Fruit fly (Drosophila melanogaster) whole organism, embryonic: ENCODE results near the gene CG12171.

Source experiments
- Abd-B ChIP-seq: fragments of 200-800 bp; sonication (Bioruptor generic); optimal IDR thresholded peaks from 2 replicates; lab custom pipeline; 2018; ENCODE audit warnings: missing biosample characterization, mild to moderate bottlenecking, missing genetic modification characterization, moderate library complexity
- B-H2 ChIP-seq: fragments of 200-800 bp; sonication (Bioruptor generic); optimal IDR thresholded peaks from 2 replicates; lab custom pipeline; 2018; ENCODE audit warnings: missing biosample characterization, mild to moderate bottlenecking, missing genetic modification characterization
- CG10274 ChIP-seq: fragments of 200-800 bp; sonication (Bioruptor generic); optimal IDR thresholded peaks from 3 replicates; lab custom pipeline; 2017; ENCODE audit warnings: missing biosample characterization, mild to moderate bottlenecking, missing genetic modification characterization
- CG13287 ChIP-seq: fragments of 200-800 bp; sonication (Bioruptor generic); IDR thresholded peaks from 2 replicates; pipeline ENCODE4 v1.3.6; 2022; ENCODE audit warnings: missing biosample characterization, missing genetic modification characterization; ENCODE audit not compliant: partially characterized antibody
- CG13424 ChIP-seq: fragments of 200-800 bp; sonication (Bioruptor generic); optimal IDR thresholded peaks from 2 replicates; lab custom pipeline; 2019; ENCODE audit warnings: missing biosample characterization, mild to moderate bottlenecking, missing genetic modification characterization, moderate library complexity
- CG14860 ChIP-seq: fragments of 200-800 bp; sonication (Bioruptor generic); IDR thresholded peaks from 3 replicates; pipeline ENCODE4 v1.3.6; 2022; ENCODE audit warnings: missing biosample characterization, missing genetic modification characterization; ENCODE audit not compliant: partially characterized antibody
- CG14965 ChIP-seq: fragments of 200-800 bp; sonication (Bioruptor generic); optimal IDR thresholded peaks from 2 replicates; lab custom pipeline; 2016; ENCODE audit warnings: missing biosample characterization, missing genetic modification characterization, borderline replicate concordance
- CG16815 ChIP-seq: fragments of 200-800 bp; sonication (Bioruptor generic); optimal IDR thresholded peaks from 3 replicates; lab custom pipeline; 2017; ENCODE audit warnings: missing biosample characterization, mild to moderate bottlenecking, missing genetic modification characterization
- CG18619 ChIP-seq: fragments of 200-800 bp; sonication (Bioruptor generic); optimal IDR thresholded peaks from 3 replicates; lab custom pipeline; 2017; ENCODE audit warnings: missing biosample characterization, mild to moderate bottlenecking, missing genetic modification characterization
- CG2120 ChIP-seq: fragments of 200-800 bp; sonication (Bioruptor generic); optimal IDR thresholded peaks from 3 replicates; lab custom pipeline; 2016; ENCODE audit warnings: missing biosample characterization, missing genetic modification characterization
- CG2129 ChIP-seq: fragments of 200-800 bp; sonication (Bioruptor generic); IDR thresholded peaks from 2 replicates; pipeline ENCODE4 v1.3.6; 2022; ENCODE audit warnings: missing biosample characterization, missing genetic modification characterization; ENCODE audit not compliant: partially characterized antibody
- CG2678 ChIP-seq: fragments of 200-800 bp; sonication (Bioruptor generic); optimal IDR thresholded peaks from 3 replicates; lab custom pipeline; 2019; ENCODE audit warnings: missing biosample characterization, mild to moderate bottlenecking, missing genetic modification characterization, moderate library complexity
- CG30403 ChIP-seq: fragments of 200-800 bp; sonication (Bioruptor generic); optimal IDR thresholded peaks from 3 replicates; lab custom pipeline; 2016; ENCODE audit warnings: missing biosample characterization, missing genetic modification characterization
- CG3163 ChIP-seq: fragments of 200-800 bp; sonication (Bioruptor generic); optimal IDR thresholded peaks from 3 replicates; lab custom pipeline; 2016; ENCODE audit warnings: missing biosample characterization, missing genetic modification characterization
- CG4404 ChIP-seq: fragments of 200-800 bp; sonication (Bioruptor generic); IDR thresholded peaks from 2 replicates; pipeline ENCODE4 v1.3.6; 2022; ENCODE audit warnings: missing biosample characterization, missing genetic modification characterization
- CG6765 ChIP-seq: fragments of 200-800 bp; sonication (Bioruptor generic); optimal IDR thresholded peaks from 3 replicates; lab custom pipeline; 2017; ENCODE audit warnings: missing biosample characterization, mild to moderate bottlenecking, missing genetic modification characterization
- CG6791 ChIP-seq: fragments of 200-800 bp; sonication (Bioruptor generic); IDR thresholded peaks from 3 replicates; pipeline ENCODE4 v1.3.6; 2022; ENCODE audit warnings: missing biosample characterization, missing genetic modification characterization; ENCODE audit not compliant: partially characterized antibody
- CG6813 ChIP-seq: fragments of 200-800 bp; sonication (Bioruptor generic); optimal IDR thresholded peaks from 2 replicates; lab custom pipeline; 2017; ENCODE audit warnings: missing biosample characterization, missing genetic modification characterization, mild to moderate bottlenecking, moderate library complexity, missing genetic modification reagents
- CG8290 ChIP-seq, 3 experiments: fragments of 200-800 bp; sonication (Bioruptor generic); optimal IDR thresholded peaks; 2 replicates each; lab custom pipeline; 2016 to 2019; ENCODE audit warnings: missing biosample characterization in 3 of 3, missing genetic modification characterization in 3 of 3, mild to moderate bottlenecking in 2 of 3, moderate library complexity in 1 of 3
- CG9437 ChIP-seq: fragments of 200-800 bp; sonication (Bioruptor generic); optimal IDR thresholded peaks from 2 replicates; lab custom pipeline; 2018; ENCODE audit warnings: missing biosample characterization, mild to moderate bottlenecking, missing genetic modification characterization
- CHES-1-like ChIP-seq: fragments of 200-800 bp; sonication (Bioruptor generic); optimal IDR thresholded peaks from 2 replicates; lab custom pipeline; 2016; ENCODE audit warnings: missing biosample characterization, missing genetic modification characterization
- Camta ChIP-seq: fragments of 200-800 bp; sonication (Bioruptor generic); optimal IDR thresholded peaks from 2 replicates; lab custom pipeline; 2016; ENCODE audit warnings: missing biosample characterization, missing genetic modification characterization
- D ChIP-seq, 2 experiments: fragments of 200-800 bp in 1 of 2; fragments of >200 bp in 1 of 2; sonication (Bioruptor generic) in 1 of 2; optimal IDR thresholded peaks; 2 replicates in 1 of 2; 3 replicates in 1 of 2; lab custom pipeline; 2017; ENCODE audit warnings: mild to moderate bottlenecking in 1 of 2, missing biosample characterization in 1 of 2, missing genetic modification characterization in 1 of 2, missing genetic modification reagents in 1 of 2
- Dbx ChIP-seq: fragments of 200-800 bp; sonication (Bioruptor generic); IDR thresholded peaks from 3 replicates; pipeline ENCODE4 v1.3.6; 2022; ENCODE audit warnings: missing biosample characterization, missing genetic modification characterization
- Eip74EF ChIP-seq, 2 experiments: fragments of 200-800 bp in 1 of 2; fragments of >200 bp in 1 of 2; sonication (Bioruptor generic) in 1 of 2; optimal IDR thresholded peaks; 2 replicates each; lab custom pipeline; 2017 to 2019; ENCODE audit warnings: missing biosample characterization in 2 of 2, missing genetic modification characterization in 2 of 2, mild to moderate bottlenecking in 1 of 2, moderate library complexity in 1 of 2
- H2.0 ChIP-seq: fragments of 200-800 bp; sonication (Bioruptor generic); IDR thresholded peaks from 2 replicates; pipeline ENCODE4 v1.3.6; 2022; ENCODE audit warnings: missing biosample characterization, missing genetic modification characterization
- HLH3B ChIP-seq: fragments of 200-800 bp; sonication (Bioruptor generic); IDR thresholded peaks from 2 replicates; pipeline ENCODE4 v1.3.6; 2022; ENCODE audit warnings: missing biosample characterization, missing genetic modification characterization
- Hmr ChIP-seq: fragments of 200-800 bp; sonication (Bioruptor generic); optimal IDR thresholded peaks from 3 replicates; lab custom pipeline; 2017; ENCODE audit warnings: mild to moderate bottlenecking, missing biosample characterization, missing genetic modification reagents, missing genetic modification characterization
- Kr ChIP-seq: fragments of 200-800 bp; sonication (Bioruptor generic); optimal IDR thresholded peaks from 2 replicates; lab custom pipeline; 2017; ENCODE audit warnings: missing biosample characterization, mild to moderate bottlenecking, missing genetic modification characterization
- MTF-1 ChIP-seq: fragments of 200-800 bp; sonication (Bioruptor generic); optimal IDR thresholded peaks from 2 replicates; lab custom pipeline; 2018; ENCODE audit warnings: missing biosample characterization, mild to moderate bottlenecking, missing genetic modification characterization, borderline replicate concordance
- Six4 ChIP-seq: fragments of 200-800 bp; sonication (Bioruptor generic); optimal IDR thresholded peaks from 2 replicates; lab custom pipeline; 2016; ENCODE audit warnings: missing biosample characterization, missing genetic modification characterization
- YL-1 ChIP-seq: fragments of 200-800 bp; sonication (Bioruptor generic); optimal IDR thresholded peaks from 3 replicates; lab custom pipeline; 2017; ENCODE audit warnings: missing biosample characterization, mild to moderate bottlenecking, missing genetic modification characterization
- ac ChIP-seq: fragments of 200-800 bp; sonication (Bioruptor generic); optimal IDR thresholded peaks from 3 replicates; lab custom pipeline; 2017; ENCODE audit warnings: missing biosample characterization, mild to moderate bottlenecking, missing genetic modification characterization
- ap ChIP-seq: fragments of 200-800 bp; sonication (Bioruptor generic); IDR thresholded peaks from 2 replicates; pipeline ENCODE4 v1.3.6; 2022; ENCODE audit warnings: missing biosample characterization, missing genetic modification characterization
- bbx ChIP-seq: fragments of 200-800 bp; sonication (Bioruptor generic); IDR thresholded peaks from 2 replicates; pipeline ENCODE4 v1.3.6; 2022; ENCODE audit warnings: missing biosample characterization, missing genetic modification characterization; ENCODE audit not compliant: partially characterized antibody
- bowl ChIP-seq: fragments of 200-800 bp; sonication (Bioruptor generic); IDR thresholded peaks from 2 replicates; pipeline ENCODE4 v1.3.6; 2022; ENCODE audit warnings: missing biosample characterization, missing genetic modification characterization
- caup ChIP-seq: fragments of 200-800 bp; sonication (Bioruptor generic); optimal IDR thresholded peaks from 3 replicates; lab custom pipeline; 2017; ENCODE audit warnings: missing biosample characterization, mild to moderate bottlenecking, missing genetic modification characterization, moderate library complexity; ENCODE audit not compliant: severe bottlenecking
- fru ChIP-seq: fragments of >200 bp; optimal IDR thresholded peaks from 2 replicates; lab custom pipeline; 2017
- gcm2 ChIP-seq: fragments of 200-800 bp; sonication (Bioruptor generic); optimal IDR thresholded peaks from 2 replicates; lab custom pipeline; 2016; ENCODE audit warnings: missing biosample characterization, missing genetic modification characterization
- h ChIP-seq: fragments of >200 bp; optimal IDR thresholded peaks from 2 replicates; lab custom pipeline; 2017
- ham ChIP-seq: fragments of 200-800 bp; sonication (Bioruptor generic); IDR thresholded peaks from 2 replicates; pipeline ENCODE4 v1.3.6; 2022; ENCODE audit warnings: missing biosample characterization, missing genetic modification characterization
- hth ChIP-seq: fragments of >200 bp; optimal IDR thresholded peaks from 2 replicates; lab custom pipeline; 2017; ENCODE audit warnings: inconsistent platforms
- phol ChIP-seq: fragments of 200-800 bp; sonication (Bioruptor generic); optimal IDR thresholded peaks from 3 replicates; lab custom pipeline; 2018; ENCODE audit warnings: missing biosample characterization, mild to moderate bottlenecking, missing genetic modification characterization, moderate library complexity
- pita ChIP-seq: fragments of 200-800 bp; sonication (Bioruptor generic); optimal IDR thresholded peaks from 2 replicates; lab custom pipeline; 2017; ENCODE audit warnings: missing biosample characterization, mild to moderate bottlenecking, missing genetic modification characterization
- ranshi ChIP-seq: fragments of 200-800 bp; sonication (Bioruptor generic); IDR thresholded peaks from 2 replicates; pipeline ENCODE4 v1.3.6; 2022; ENCODE audit warnings: missing biosample characterization, missing genetic modification characterization
- row ChIP-seq: fragments of 200-800 bp; sonication (Bioruptor generic); IDR thresholded peaks from 3 replicates; pipeline ENCODE4 v1.3.6; 2022; ENCODE audit warnings: missing biosample characterization, missing genetic modification characterization
- sna ChIP-seq: fragments of 200-800 bp; sonication (Bioruptor generic); IDR thresholded peaks from 2 replicates; pipeline ENCODE4 v1.3.6; 2022; ENCODE audit warnings: missing biosample characterization, missing genetic modification characterization; ENCODE audit not compliant: partially characterized antibody
- stc ChIP-seq: fragments of 200-800 bp; sonication (Bioruptor generic); IDR thresholded peaks from 2 replicates; pipeline ENCODE4 v1.3.6; 2022; ENCODE audit warnings: missing biosample characterization, missing genetic modification characterization
- zen ChIP-seq: fragments of 200-800 bp; sonication (Bioruptor generic); optimal IDR thresholded peaks from 3 replicates; lab custom pipeline; 2018; ENCODE audit warnings: missing biosample characterization, mild to moderate bottlenecking, missing genetic modification characterization, moderate library complexity

Gene CG12171

dm6 chr3R:5654692-5655181 lies 21.3 kb downstream of the CG12171 start, which contains the start of the genes elm and MED27 (continued):
- peak; percentile 68 for TF ChIP-seq MTF-1 (GFP tag; lab: Kevin White, UChicago)
- TF ChIP-seq ac (GFP tag; lab: Kevin White, UChicago): no peak
- peak; percentile 93 for TF ChIP-seq Hmr (GFP tag; lab: Kevin White, UChicago)
- peak; percentile 98 for TF ChIP-seq CG30403 (GFP tag; lab: Kevin White, UChicago)
- TF ChIP-seq gcm2: peak; percentile 77
- peak; percentile 85 for TF ChIP-seq CG6791 (GFP tag; lab: Robert Waterston, UW)
- peak in 1 of 2 experiments; percentile 64 for TF ChIP-seq Eip74EF (GFP tag; optimal IDR thresholded peaks at IDR 0.05; lab: Kevin White, UChicago)
- TF ChIP-seq caup (GFP tag; lab: Kevin White, UChicago): peak; percentile 87
- peak; percentile 94 for TF ChIP-seq CG14860 (GFP tag; lab: Robert Waterston, UW)
- peak; percentile 68 for TF ChIP-seq CG10274 (GFP tag; lab: Kevin White, UChicago)
- no peak for TF ChIP-seq h
- TF ChIP-seq zen (tag; lab: Kevin White, UChicago): peak; percentile 94
- peak; percentile 93 for TF ChIP-seq CG2678
- peak; percentile 75 for TF ChIP-seq stc (GFP tag; lab: Robert Waterston, UW)
- peak; percentile 95 for TF ChIP-seq CG13287 (GFP tag; lab: Robert Waterston, UW)
- peak; percentile 25 for TF ChIP-seq CG14965 (GFP tag; lab: Kevin White, UChicago)
- peak; percentile 94 for TF ChIP-seq CG16815 (GFP tag; lab: Kevin White, UChicago)
- TF ChIP-seq Camta (GFP tag; lab: Kevin White, UChicago): peak; percentile 94
- peak; percentile 91 for TF ChIP-seq HLH3B
- TF ChIP-seq CHES-1-like (GFP tag; lab: Kevin White, UChicago): peak; percentile 94
- TF ChIP-seq CG18619 (GFP tag; lab: Kevin White, UChicago): peak; percentile 86
- peak; percentile 64 for TF ChIP-seq CG6765
- no peak for TF ChIP-seq pita (GFP tag; lab: Kevin White, UChicago)
- peak; percentile 91 for TF ChIP-seq B-H2 (GFP tag; lab: Kevin White, UChicago)
- TF ChIP-seq bowl (GFP tag; lab: Robert Waterston, UW): 0 out of 2 replicates have a peak, but pooled peaks have one; percentile 42
- no peak for TF ChIP-seq Kr
- TF ChIP-seq CG6813 (GFP tag; lab: Kevin White, UChicago): peak; percentile 34
- TF ChIP-seq CG9437 (GFP tag; lab: Kevin White, UChicago): peak; percentile 75
- no peak for TF ChIP-seq D (optimal IDR thresholded peaks at IDR 0.05; lab: Kevin White, UChicago)
- TF ChIP-seq D (GFP tag; optimal IDR thresholded peaks at IDR 0.05; lab: Kevin White, UChicago): peak; percentile 77
- TF ChIP-seq bbx (GFP tag; lab: Robert Waterston, UW): peak; percentile 84
- TF ChIP-seq sna: peak; percentile 96
- peak; percentile 97 for TF ChIP-seq Abd-B (GFP tag; lab: Kevin White, UChicago)
- peak; percentile 90 for TF ChIP-seq CG8290 (GFP tag; optimal IDR thresholded peaks at IDR 0.05; lab: Kevin White, UChicago)
- TF ChIP-seq CG8290 (tag; optimal IDR thresholded peaks at IDR 0.05; lab: Kevin White, UChicago): peak; percentile 64 to 70
- TF ChIP-seq CG2129 (GFP tag; lab: Robert Waterston, UW): peak; percentile 97
- TF ChIP-seq phol: peak; percentile 95
- TF ChIP-seq hth (lab: Kevin White, UChicago): no peak
- peak; percentile 80 for TF ChIP-seq ham
- peak; percentile 93 for TF ChIP-seq ranshi (GFP tag; lab: Robert Waterston, UW)
- TF ChIP-seq fru (lab: Kevin White, UChicago): no peak
- peak; percentile 96 for TF ChIP-seq Dbx (GFP tag; lab: Robert Waterston, UW)
- peak; percentile 95 for TF ChIP-seq CG13424 (tag; lab: Kevin White, UChicago)
- TF ChIP-seq ap (GFP tag; lab: Robert Waterston, UW): peak; percentile 83
- peak; percentile 99 for TF ChIP-seq row (GFP tag; lab: Robert Waterston, UW)
- peak; percentile 97 for TF ChIP-seq CG4404 (GFP tag; lab: Robert Waterston, UW)
- peak; percentile 76 for TF ChIP-seq YL-1 (GFP tag; lab: Kevin White, UChicago)
- TF ChIP-seq CG3163 (GFP tag; lab: Kevin White, UChicago): peak; percentile 70
- TF ChIP-seq CG2120 (GFP tag; lab: Kevin White, UChicago): peak; percentile 98
- TF ChIP-seq H2.0 (GFP tag; lab: Robert Waterston, UW): peak; percentile 93
- peak; percentile 85 for TF ChIP-seq Six4 (GFP tag; lab: Kevin White, UChicago)
